Fruit fly (Drosophila melanogaster) whole organism, embryonic: Measurements from ENCODE around the gene lgs.

Experiments used
- maf-S ChIP-seq: fragments of 200-800 bp; sonication (Bioruptor generic); optimal IDR thresholded peaks from 2 replicates; lab custom pipeline; 2016; ENCODE audit warnings: missing biosample characterization, missing genetic modification characterization
- nerfin-2 ChIP-seq: fragments of 200-800 bp; sonication (Bioruptor generic); IDR thresholded peaks from 2 replicates; pipeline ENCODE4 v1.3.6; 2022; ENCODE audit warnings: missing biosample characterization, missing genetic modification characterization; ENCODE audit not compliant: partially characterized antibody
- pan ChIP-seq, 4 experiments: fragments of >200 bp in 3 of 4; fragments of 200-800 bp in 1 of 4; sonication (Bioruptor generic) in 1 of 4; optimal IDR thresholded peaks in 3 of 4; IDR thresholded peaks in 1 of 4; 2 replicates each; pipeline versions ENCODE4 v1.3.6 to Lab custom; 2017 to 2022; ENCODE audit warnings: missing biosample characterization in 2 of 4, missing genetic modification characterization in 2 of 4, mixed read lengths in 1 of 4

DNA sequence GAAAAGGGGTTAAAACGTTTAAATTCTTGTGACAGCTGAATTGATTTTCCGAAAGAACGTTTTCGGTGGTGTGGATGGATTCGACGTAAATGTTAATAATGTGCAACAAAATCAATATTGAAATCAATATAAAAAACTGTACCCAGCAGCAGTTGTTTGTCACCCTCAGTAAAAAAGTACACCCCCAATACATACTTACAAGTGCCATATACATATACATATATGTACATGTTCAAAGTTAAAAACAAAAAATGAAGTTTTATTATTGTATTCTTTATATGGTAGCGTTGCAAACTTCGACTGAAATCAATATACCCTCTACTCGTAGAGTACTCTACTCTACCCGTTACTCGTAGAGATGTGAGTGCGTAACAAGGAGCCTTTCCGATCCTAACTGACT, 43.8 kb upstream of the lgs start:
- TF ChIP-seq maf-S (no peak), pan (optimal IDR thresholded peaks at IDR 0.05; lab: Kevin White, UChicago) (no peak), pan (GFP tag; optimal IDR thresholded peaks at IDR 0.05 in 1 of 2, IDR thresholded peaks at IDR 0.05 in 1 of 2) (no peak), nerfin-2 (no peak)
